Worm (Caenorhabditis elegans) whole organism, dauer: Measurements from ENCODE around the gene C29H12.2.

Experiments used
- unc-62 ChIP-seq: sonication (generic microtip); optimal IDR thresholded peaks from 2 replicates; lab custom pipeline; 2017; ENCODE audit warnings: missing biosample characterization, missing genetic modification reagents, missing genetic modification characterization

The C29H12.2 gene

DNA sequence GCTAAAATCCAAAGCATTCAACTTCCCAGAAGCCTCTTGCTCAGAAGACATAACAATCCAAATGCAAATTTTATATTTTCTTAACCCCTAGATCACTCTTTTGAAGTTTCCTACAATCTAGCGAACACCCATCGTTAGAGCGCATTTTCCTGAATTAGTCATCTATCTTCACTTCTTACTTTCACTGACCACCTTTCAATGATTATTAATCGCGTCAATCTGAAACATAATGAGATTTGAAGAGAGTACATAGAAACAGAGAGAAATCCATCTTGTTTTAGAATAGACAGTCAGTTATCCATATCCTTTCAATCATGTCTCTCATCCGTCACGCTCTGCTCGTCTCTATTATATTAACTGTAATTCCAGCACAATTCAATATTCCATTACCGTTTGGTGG, 47.6 kb downstream of the C29H12.2 start, which contains the start of gene F40H3.3:
Gene F40H3.3 (plus strand): TSS at position 280 of the 400 bp plus-strand sequence.
- TF ChIP-seq unc-62 (GFP tag; lab: Kevin White, UChicago): no peak

DNA sequence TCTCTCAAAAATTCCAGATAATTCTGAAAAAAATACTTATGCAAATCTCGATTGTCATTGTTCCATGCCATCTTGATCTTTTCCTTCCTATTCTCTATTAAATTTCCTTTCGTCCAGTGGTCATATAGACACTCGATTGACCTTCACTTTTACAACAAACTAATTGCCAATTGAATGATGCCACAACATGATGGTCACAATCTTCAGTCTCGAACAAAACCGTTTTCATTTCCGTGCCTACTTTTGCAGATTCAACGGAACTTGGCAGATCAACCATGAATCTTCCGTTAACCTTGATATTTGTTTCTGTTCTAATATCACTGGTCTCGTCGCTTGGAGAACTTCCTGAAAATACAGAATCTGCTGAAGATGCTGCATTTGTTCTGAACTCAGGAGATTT, 49.8 kb downstream of the C29H12.2 start, which contains the start of gene F40H3.2:
Gene F40H3.2 (plus strand): TSS at position 250 of the 400 bp plus-strand sequence.
- no peak for TF ChIP-seq unc-62 (GFP tag; lab: Kevin White, UChicago)

DNA sequence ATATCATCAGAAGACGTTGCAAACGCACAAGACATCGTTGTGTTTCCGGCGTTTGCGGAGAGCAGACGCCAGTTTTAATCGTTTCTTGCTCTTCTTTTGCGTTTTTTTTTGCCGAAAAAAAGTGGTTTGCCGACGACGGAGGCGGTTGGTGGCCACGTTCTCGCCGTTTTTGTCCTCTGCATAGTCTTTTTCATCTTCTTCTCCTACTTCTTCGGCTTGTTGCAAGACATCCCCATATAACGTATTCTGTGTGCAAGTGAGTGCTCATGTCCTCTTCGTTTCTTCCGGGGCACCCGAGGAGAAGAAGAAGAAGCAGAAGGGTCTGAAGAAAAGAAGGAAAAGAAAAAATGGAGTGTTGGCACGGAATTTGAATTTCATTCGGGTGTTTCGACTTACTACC, 51.4 kb downstream of the C29H12.2 start:
- TF ChIP-seq unc-62 (GFP tag; lab: Kevin White, UChicago): no peak
